Worm (Caenorhabditis elegans) whole organism, L3 larva: Measurements from ENCODE around the gene cex-2.

ENCODE experiments used
- ceh-16 ChIP-seq: sonication (generic microtip); optimal IDR thresholded peaks from 2 replicates; lab custom pipeline; 2017; ENCODE audit warnings: missing biosample characterization, missing genetic modification characterization
- ceh-9 ChIP-seq: sonication (generic microtip); optimal IDR thresholded peaks from 2 replicates; lab custom pipeline; 2018; ENCODE audit warnings: missing biosample characterization, missing genetic modification characterization
- egl-27 ChIP-seq: sonication (generic microtip); optimal IDR thresholded peaks from 4 replicates; lab custom pipeline; 2017; ENCODE audit warnings: missing biosample characterization, missing genetic modification reagents, missing genetic modification characterization
- elt-1 ChIP-seq: fragments of 150-350 bp; optimal IDR thresholded peaks from 2 replicates; lab custom pipeline; 2014; ENCODE audit warnings: missing biosample characterization, missing genetic modification characterization
- jun-1 ChIP-seq: fragments of 150-350 bp; optimal IDR thresholded peaks from 2 replicates; lab custom pipeline; 2014; ENCODE audit warnings: missing biosample characterization, missing genetic modification reagents, missing genetic modification characterization
- nhr-11 ChIP-seq: fragments of 150-350 bp; optimal IDR thresholded peaks from 2 replicates; lab custom pipeline; 2014; ENCODE audit warnings: missing biosample characterization, missing genetic modification characterization
- nhr-25 ChIP-seq: sonication (generic microtip); optimal IDR thresholded peaks from 2 replicates; lab custom pipeline; 2017; ENCODE audit warnings: missing biosample characterization, missing genetic modification characterization
- nhr-28 ChIP-seq: fragments of 150-350 bp; optimal IDR thresholded peaks from 2 replicates; lab custom pipeline; 2014; ENCODE audit warnings: missing biosample characterization, missing genetic modification characterization
- pha-4 ChIP-seq: fragments of 150-350 bp; optimal IDR thresholded peaks from 2 replicates; lab custom pipeline; 2014; ENCODE audit warnings: missing biosample characterization, missing genetic modification reagents, missing genetic modification characterization

DNA sequence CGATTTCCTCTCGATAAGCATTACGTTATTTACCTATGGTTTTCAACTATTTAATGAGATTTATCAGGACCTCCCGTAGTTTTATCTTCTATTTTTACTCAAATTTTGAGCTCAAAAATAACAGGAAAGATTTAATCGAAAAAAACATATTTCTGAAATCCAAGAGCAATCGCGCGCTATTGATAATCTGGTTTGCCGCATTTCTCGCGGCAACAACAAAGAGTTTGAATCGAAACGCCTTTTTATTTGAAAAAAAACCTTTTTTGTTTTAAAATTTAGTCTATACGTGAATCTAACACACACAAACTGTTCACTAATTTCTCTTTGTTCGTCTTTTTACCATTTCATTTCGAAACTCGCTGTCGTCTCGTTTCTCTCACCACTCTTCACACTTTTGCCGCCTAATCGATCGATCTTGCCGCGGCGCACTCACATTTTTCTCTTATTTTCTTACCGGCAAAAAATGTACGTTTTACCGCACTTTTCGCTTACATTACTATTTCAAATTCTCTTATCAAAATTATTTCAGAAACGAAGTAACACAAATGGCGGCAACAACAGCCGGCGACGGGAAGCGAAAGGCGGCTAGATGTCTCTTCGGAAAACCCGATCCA, 18.9 kb downstream of the cex-2 start, which contains the start of gene cki-2:
- TF ChIP-seq nhr-28 (tag; lab: Kevin White, UChicago) = no peak
- no peak for TF ChIP-seq egl-27
- no peak for TF ChIP-seq ceh-9 (tag; lab: Kevin White, UChicago)
- no peak for TF ChIP-seq nhr-25 (tag; lab: Kevin White, UChicago)
- peak; percentile 13 for TF ChIP-seq pha-4 (tag; lab: Kevin White, UChicago)
- no peak for TF ChIP-seq elt-1 (tag; lab: Kevin White, UChicago)
- no peak for TF ChIP-seq ceh-16
- no peak for TF ChIP-seq nhr-11 (tag; lab: Kevin White, UChicago)
- no peak for TF ChIP-seq jun-1 (tag; lab: Kevin White, UChicago)
